Worm (Caenorhabditis elegans) whole organism, midembryonic: ENCODE results near the gene T08H10.3.
A peak's percentile ranks its signal among the peaks of the same experiment; 100 is the strongest.

Source experiments
- T22C8.4 ChIP-seq: fragments of 200-800 bp; sonication (Bioruptor generic); IDR thresholded peaks from 2 replicates; pipeline ENCODE4 v1.3.6; 2022; ENCODE audit warnings: missing genetic modification characterization, missing compliant biosample characterization
- cog-1 ChIP-seq: sonication (generic microtip); optimal IDR thresholded peaks from 2 replicates; lab custom pipeline; 2016; ENCODE audit warnings: missing genetic modification characterization, missing compliant biosample characterization
- flt-1 ChIP-seq: fragments of 200-800 bp; sonication (Bioruptor generic); IDR thresholded peaks from 2 replicates; pipeline ENCODE4 v1.3.6; 2022; ENCODE audit warnings: missing genetic modification characterization, missing compliant biosample characterization
- klf-2 ChIP-seq: fragments of 200-800 bp; sonication (Bioruptor generic); conservative IDR thresholded peaks from 2 replicates; pipeline ENCODE4 v1.3.6; 2022; ENCODE audit warnings: missing genetic modification reagents, missing genetic modification characterization, missing compliant biosample characterization
- med-1 ChIP-seq: sonication (generic microtip); optimal IDR thresholded peaks from 2 replicates; lab custom pipeline; 2017; ENCODE audit warnings: missing genetic modification characterization, mild to moderate bottlenecking, missing compliant biosample characterization, antibody characterized with exemption, missing genetic modification reagents; ENCODE audit not compliant: insufficient read depth
- ref-1 ChIP-seq: fragments of 200-800 bp; sonication (Bioruptor generic); conservative IDR thresholded peaks from 2 replicates; pipeline ENCODE4 v1.3.6; 2022; ENCODE audit warnings: missing genetic modification reagents, missing genetic modification characterization, missing compliant biosample characterization
- tab-1 ChIP-seq: fragments of 200-800 bp; sonication (Bioruptor generic); IDR thresholded peaks from 2 replicates; pipeline ENCODE4 v1.3.6; 2022; ENCODE audit warnings: missing genetic modification characterization, missing compliant biosample characterization
- ztf-23 ChIP-seq: fragments of 200-800 bp; sonication (Bioruptor generic); IDR thresholded peaks from 2 replicates; pipeline ENCODE4 v1.3.6; 2022; ENCODE audit warnings: missing genetic modification reagents, missing genetic modification characterization, missing compliant biosample characterization
- ztf-29 ChIP-seq: fragments of 200-800 bp; sonication (Bioruptor generic); IDR thresholded peaks from 2 replicates; pipeline ENCODE4 v1.3.6; 2022; ENCODE audit warnings: missing genetic modification reagents, missing genetic modification characterization, missing compliant biosample characterization

The T08H10.3 gene

DNA sequence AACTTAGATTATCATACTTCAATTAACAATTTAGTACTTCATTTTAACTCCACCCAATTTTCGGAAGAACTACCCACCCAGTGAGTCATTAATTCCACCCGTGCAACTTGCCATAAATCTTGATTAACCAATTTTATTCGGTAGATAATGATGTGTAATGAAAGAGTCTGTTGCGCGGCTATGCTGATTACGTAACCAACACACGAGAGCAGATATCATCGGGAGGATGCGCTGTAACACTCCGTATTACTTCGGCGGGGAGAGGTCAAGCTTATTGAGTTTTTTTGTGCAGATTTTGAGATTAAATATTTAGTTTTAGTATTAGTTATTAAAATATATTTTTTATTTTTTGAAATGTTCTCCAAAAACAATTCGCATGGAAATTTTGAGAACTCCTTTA lies 17.8 kb downstream of the T08H10.3 start:
- TF ChIP-seq flt-1 (GFP tag; lab: Robert Waterston, UW) (no peak), T22C8.4 (GFP tag; lab: Robert Waterston, UW) (no peak), ref-1 (GFP tag; lab: Robert Waterston, UW) (no peak), ztf-23 (GFP tag; lab: Robert Waterston, UW) (no peak), ztf-29 (no peak), med-1 (GFP tag; lab: Kevin White, UChicago) (no peak), tab-1 (GFP tag; lab: Robert Waterston, UW) (no peak), cog-1 (tag; lab: Kevin White, UChicago) (no peak), klf-2 (GFP tag; lab: Robert Waterston, UW) (no peak)

DNA sequence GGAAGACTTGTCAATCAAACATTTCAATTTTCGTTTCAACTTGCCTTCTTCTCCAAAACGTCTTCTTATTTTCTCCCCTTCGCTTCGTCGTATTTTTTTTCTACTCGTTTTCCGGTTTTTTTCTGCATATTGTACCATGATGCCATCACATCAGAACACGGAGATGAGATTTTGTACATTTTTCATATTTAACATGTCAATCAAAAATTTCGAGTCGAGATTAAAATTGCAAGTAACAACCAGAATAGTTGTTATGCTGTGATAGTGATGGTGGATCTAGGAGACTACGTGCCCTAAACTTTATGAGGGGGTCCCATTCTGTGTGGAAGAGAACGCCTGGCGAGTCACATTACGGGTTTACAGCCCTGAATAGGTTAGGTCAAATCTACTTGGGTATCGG lies 18.7 kb downstream of the T08H10.3 start:
- no peak for TF ChIP-seq ref-1 (GFP tag; lab: Robert Waterston, UW)
- TF ChIP-seq T22C8.4 (GFP tag; lab: Robert Waterston, UW), result no peak
- no peak for TF ChIP-seq flt-1 (GFP tag; lab: Robert Waterston, UW)
- TF ChIP-seq tab-1 (GFP tag; lab: Robert Waterston, UW), result no peak
- no peak for TF ChIP-seq med-1 (GFP tag; lab: Kevin White, UChicago)
- TF ChIP-seq cog-1 (tag; lab: Kevin White, UChicago), result no peak

DNA sequence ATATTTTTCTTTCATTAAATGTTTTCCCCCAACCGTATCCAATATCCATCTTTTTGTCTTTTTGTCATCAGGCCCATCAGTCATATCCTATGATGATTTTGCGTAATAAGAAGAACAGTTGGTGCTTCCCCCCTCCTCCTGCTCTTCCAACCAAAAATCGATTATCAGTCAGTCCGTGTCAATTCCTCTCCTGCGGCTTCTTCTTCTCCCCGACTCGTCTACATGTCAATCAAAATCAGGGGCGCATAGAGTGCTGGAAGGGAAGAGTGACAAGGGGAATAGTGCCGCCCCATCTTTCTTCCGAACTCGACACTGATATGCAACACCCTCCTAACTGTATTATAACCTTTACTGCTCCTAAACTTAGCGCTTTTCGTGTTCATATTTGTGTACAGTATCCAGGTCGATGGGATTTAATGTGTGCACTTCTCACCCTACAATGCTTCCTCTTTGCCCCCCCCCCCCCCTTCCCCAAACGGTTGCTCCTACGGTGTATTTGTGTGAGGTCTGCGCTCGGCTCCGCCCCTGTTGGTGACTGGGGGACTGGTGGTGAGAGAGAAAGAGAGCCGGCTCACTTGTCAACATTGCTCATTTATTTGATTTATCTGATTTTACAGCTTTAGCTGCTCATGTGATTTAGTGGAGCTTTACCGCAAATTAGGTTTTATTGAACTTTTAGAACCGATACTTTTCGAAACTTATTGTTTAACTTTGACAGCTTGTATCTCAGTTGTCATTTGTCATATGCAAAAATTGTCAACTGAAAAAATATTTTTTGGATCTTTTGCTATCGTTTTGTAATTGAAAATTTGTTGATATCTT lies 20.3 kb downstream of the T08H10.3 start:
- TF ChIP-seq cog-1 (tag; lab: Kevin White, UChicago) (no peak), med-1 (GFP tag; lab: Kevin White, UChicago) (no peak), ref-1 (GFP tag; lab: Robert Waterston, UW) (no peak), tab-1 (GFP tag; lab: Robert Waterston, UW) (no peak), T22C8.4 (GFP tag; lab: Robert Waterston, UW) (no peak), klf-2 (GFP tag; lab: Robert Waterston, UW) (no peak), ztf-29 (no peak), flt-1 (GFP tag; lab: Robert Waterston, UW) (no peak), ztf-23 (GFP tag; lab: Robert Waterston, UW) (no peak)

DNA sequence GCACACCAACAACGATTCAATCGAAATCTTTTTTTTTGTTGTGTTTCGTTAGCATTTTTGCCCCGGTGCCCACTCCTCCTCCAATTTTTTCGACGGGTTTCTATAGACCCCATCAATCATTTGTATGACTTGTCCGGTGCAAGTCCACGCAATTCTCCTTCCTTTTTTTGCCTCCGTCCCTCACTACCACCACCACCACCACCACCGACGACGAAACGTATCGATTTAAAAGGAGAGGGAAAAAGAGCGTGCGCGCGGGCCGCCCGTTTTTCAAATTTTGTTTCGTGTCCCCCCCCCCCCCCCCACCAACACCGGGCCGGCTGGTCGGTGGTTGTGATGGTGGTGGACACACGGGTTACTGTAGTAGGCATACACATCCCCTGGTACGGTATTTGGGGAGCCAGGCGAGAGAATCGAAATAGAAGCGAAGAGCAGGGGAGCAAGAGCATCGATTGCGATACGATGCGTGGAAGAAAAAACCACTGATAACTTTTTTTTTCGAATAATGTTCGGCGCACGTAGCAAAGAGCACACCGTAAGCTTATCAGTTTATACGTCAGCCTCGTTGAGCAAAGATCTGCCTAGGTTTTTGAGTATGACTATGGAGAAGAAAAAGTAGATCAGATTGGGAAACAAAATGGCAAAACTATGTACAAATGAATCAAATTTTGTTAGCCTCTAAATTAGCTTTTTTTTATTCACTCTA lies 24.1 kb downstream of the T08H10.3 start:
- TF ChIP-seq klf-2 (GFP tag; lab: Robert Waterston, UW), result no peak
- TF ChIP-seq cog-1 (tag; lab: Kevin White, UChicago), result no peak
- peak; percentile 63; the same call in 1 of the 2 replicates for TF ChIP-seq tab-1 (GFP tag; lab: Robert Waterston, UW)
- TF ChIP-seq flt-1 (GFP tag; lab: Robert Waterston, UW), result peak; percentile 45; the same call in 1 of the 2 replicates

DNA sequence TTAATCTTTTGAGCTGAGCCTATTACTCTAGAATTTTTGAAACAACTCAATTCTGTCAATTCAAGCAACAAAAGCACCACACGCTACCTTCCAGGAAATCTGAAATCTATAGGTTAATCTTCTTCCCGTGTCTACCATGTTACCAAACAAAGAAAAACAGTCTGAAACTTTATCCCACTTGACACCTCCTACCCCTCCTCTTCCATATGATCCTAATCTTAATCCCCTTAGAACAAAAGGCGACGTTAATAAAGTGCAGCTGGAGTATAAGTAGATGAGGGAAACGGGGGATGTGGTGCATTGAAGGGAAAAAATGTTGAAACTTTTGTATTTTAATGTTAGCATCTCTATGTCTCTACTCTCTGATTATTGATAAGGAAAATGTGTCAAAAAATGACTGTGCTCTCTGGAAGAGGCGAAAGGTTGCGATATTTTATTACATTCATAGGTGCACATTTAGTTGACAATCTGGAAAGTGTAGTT lies 25.0 kb downstream of the T08H10.3 start:
- no peak for TF ChIP-seq ztf-23 (GFP tag; lab: Robert Waterston, UW)
- TF ChIP-seq klf-2 (GFP tag; lab: Robert Waterston, UW), result no peak
- no peak for TF ChIP-seq ztf-29
- TF ChIP-seq ref-1 (GFP tag; lab: Robert Waterston, UW), result no peak
- TF ChIP-seq T22C8.4 (GFP tag; lab: Robert Waterston, UW), result no peak
- TF ChIP-seq cog-1 (tag; lab: Kevin White, UChicago), result no peak
- no peak for TF ChIP-seq flt-1 (GFP tag; lab: Robert Waterston, UW)
- no peak for TF ChIP-seq tab-1 (GFP tag; lab: Robert Waterston, UW)
- no peak for TF ChIP-seq med-1 (GFP tag; lab: Kevin White, UChicago)

DNA sequence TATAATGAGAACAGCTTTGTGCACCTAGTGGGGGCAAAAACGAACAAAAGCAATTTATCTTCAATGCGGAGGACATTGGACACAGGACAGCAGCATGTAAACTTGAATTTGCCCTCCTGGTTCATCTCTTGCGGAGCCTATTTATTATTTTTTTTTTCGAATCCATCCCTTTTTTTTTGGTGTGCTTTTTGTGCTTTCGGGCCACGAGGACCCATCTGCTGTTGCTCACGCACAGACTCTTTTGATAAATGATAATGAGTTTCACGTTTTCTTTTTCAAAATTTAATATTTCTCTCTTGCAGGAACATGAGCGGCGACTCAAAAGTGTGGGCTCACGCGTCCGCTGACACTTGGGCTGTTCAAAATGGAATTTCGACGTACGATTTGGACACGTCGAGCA lies 26.0 kb downstream of the T08H10.3 start, which contains the start of gene unc-62:
Gene unc-62 (plus strand): TSS at position 301 of the 400 bp plus-strand sequence.
- TF ChIP-seq tab-1 (GFP tag; lab: Robert Waterston, UW) (no peak), ztf-23 (GFP tag; lab: Robert Waterston, UW) (no peak), cog-1 (tag; lab: Kevin White, UChicago) (no peak), T22C8.4 (GFP tag; lab: Robert Waterston, UW) (no peak), flt-1 (GFP tag; lab: Robert Waterston, UW) (no peak), ztf-29 (no peak), med-1 (GFP tag; lab: Kevin White, UChicago) (no peak), ref-1 (GFP tag; lab: Robert Waterston, UW) (no peak), klf-2 (GFP tag; lab: Robert Waterston, UW) (no peak)

DNA sequence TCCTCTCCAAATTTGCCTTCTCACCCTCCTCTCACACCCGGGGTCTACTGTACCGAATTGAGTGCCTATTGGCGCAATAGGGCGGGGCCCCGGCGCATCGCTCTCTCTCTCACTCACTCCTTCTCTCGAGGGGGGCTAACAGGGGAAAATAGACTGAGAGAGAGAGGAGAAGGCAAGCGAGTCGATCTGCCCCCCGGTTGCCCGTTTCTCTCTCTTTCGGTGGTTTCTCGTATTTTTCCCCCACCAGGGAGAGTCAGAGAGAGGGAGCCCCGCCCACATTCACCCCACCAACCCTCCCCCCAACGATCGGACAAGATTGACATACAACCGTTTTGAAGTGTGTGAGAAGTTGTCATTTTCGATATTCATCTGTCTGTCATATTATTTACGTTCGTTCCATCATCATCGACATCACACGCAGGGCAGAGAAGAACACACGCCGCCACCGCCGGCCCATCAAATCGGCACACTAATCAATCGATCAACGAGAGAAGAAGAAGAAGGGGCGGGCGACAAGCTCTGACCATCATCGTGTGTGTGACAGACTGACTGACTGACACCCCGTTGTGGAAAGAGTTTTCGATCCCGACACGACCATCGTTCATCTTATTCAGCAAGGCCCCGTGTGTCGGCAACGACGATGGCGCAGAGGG lies 28.1 kb downstream of the T08H10.3 start:
- TF ChIP-seq med-1 (GFP tag; lab: Kevin White, UChicago) (no peak), ztf-23 (GFP tag; lab: Robert Waterston, UW) (peak; percentile 27), tab-1 (GFP tag; lab: Robert Waterston, UW) (no peak), ztf-29 (no peak), cog-1 (tag; lab: Kevin White, UChicago) (no peak), T22C8.4 (GFP tag; lab: Robert Waterston, UW) (0 out of 2 replicates have a peak, but pooled peaks have one; percentile 28)

DNA sequence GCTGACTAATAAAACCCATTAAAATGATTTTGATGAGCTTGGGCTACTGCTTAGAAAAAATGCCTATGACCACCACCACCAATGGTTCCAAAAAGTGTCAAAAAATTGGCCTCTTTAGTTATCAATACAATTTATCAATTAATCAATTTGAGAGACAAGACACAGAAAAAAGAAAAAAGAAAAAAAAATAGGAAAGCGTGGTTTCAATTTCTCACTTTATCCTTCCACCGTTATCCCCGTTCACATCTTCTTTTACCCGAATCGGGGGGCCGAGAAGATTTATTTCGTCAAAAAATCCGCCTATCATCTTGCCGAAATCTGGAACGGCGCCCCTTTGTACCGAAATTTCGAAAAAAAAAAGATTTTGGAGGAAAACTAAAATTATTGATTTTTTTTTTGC lies 29.5 kb downstream of the T08H10.3 start:
- TF ChIP-seq ztf-29 (no peak), T22C8.4 (GFP tag; lab: Robert Waterston, UW) (0 out of 2 replicates have a peak, but pooled peaks have one; percentile 31)
